Fruit fly (Drosophila melanogaster) whole organism, embryonic: ENCODE data around the gene Zasp66.

Experiments
- B-H2 ChIP-seq: fragments of 200-800 bp; sonication (Bioruptor generic); optimal IDR thresholded peaks from 2 replicates; lab custom pipeline; 2018; ENCODE audit warnings: missing biosample characterization, mild to moderate bottlenecking, missing genetic modification characterization
- BEAF-32 ChIP-seq: fragments of 200-800 bp; sonication (Bioruptor generic); optimal IDR thresholded peaks from 3 replicates; lab custom pipeline; 2017; ENCODE audit warnings: missing biosample characterization, missing genetic modification characterization, mild to moderate bottlenecking, moderate library complexity, missing genetic modification reagents
- C15 ChIP-seq: fragments of 200-800 bp; sonication (Bioruptor generic); IDR thresholded peaks from 3 replicates; pipeline ENCODE4 v1.3.6; 2022; ENCODE audit warnings: missing biosample characterization, missing genetic modification characterization
- CG10462 ChIP-seq: fragments of 200-800 bp; sonication (Bioruptor generic); optimal IDR thresholded peaks from 2 replicates; lab custom pipeline; 2016; ENCODE audit warnings: missing biosample characterization, missing genetic modification characterization
- CG11560 ChIP-seq: fragments of 200-800 bp; sonication (Bioruptor generic); IDR thresholded peaks from 3 replicates; pipeline ENCODE4 v1.3.6; 2022; ENCODE audit warnings: missing biosample characterization, missing genetic modification characterization
- CG13287 ChIP-seq: fragments of 200-800 bp; sonication (Bioruptor generic); IDR thresholded peaks from 2 replicates; pipeline ENCODE4 v1.3.6; 2022; ENCODE audit warnings: missing biosample characterization, missing genetic modification characterization; ENCODE audit not compliant: partially characterized antibody
- CG14050 ChIP-seq: fragments of 200-800 bp; sonication (Bioruptor generic); IDR thresholded peaks from 3 replicates; pipeline ENCODE4 v1.3.6; 2022; ENCODE audit warnings: missing biosample characterization, missing genetic modification characterization
- CG15011 ChIP-seq: fragments of 200-800 bp; sonication (Bioruptor generic); optimal IDR thresholded peaks from 3 replicates; lab custom pipeline; 2018; ENCODE audit warnings: missing biosample characterization, mild to moderate bottlenecking, missing genetic modification characterization
- CG15696 ChIP-seq: fragments of 200-800 bp; sonication (Bioruptor generic); optimal IDR thresholded peaks from 2 replicates; lab custom pipeline; 2019; ENCODE audit warnings: missing biosample characterization, mild to moderate bottlenecking, missing genetic modification characterization, moderate library complexity
- CG17361 ChIP-seq: fragments of 200-800 bp; sonication (Bioruptor generic); IDR thresholded peaks from 3 replicates; pipeline ENCODE4 v1.3.6; 2022; ENCODE audit warnings: missing biosample characterization, missing genetic modification characterization
- CG17802 ChIP-seq: fragments of 200-800 bp; sonication (Bioruptor generic); optimal IDR thresholded peaks from 2 replicates; lab custom pipeline; 2018; ENCODE audit warnings: missing biosample characterization, mild to moderate bottlenecking, missing genetic modification characterization, moderate library complexity
- CG3281 ChIP-seq: fragments of 200-800 bp; sonication (Bioruptor generic); optimal IDR thresholded peaks from 3 replicates; lab custom pipeline; 2017; ENCODE audit warnings: missing biosample characterization, mild to moderate bottlenecking, missing genetic modification characterization
- CG34224 ChIP-seq: fragments of 200-800 bp; sonication (Bioruptor generic); IDR thresholded peaks from 3 replicates; pipeline ENCODE4 v1.3.6; 2022; ENCODE audit warnings: missing biosample characterization, missing genetic modification characterization; ENCODE audit not compliant: partially characterized antibody
- CG3838 ChIP-seq: fragments of 200-800 bp; sonication (Bioruptor generic); optimal IDR thresholded peaks from 3 replicates; lab custom pipeline; 2016; ENCODE audit warnings: missing biosample characterization, missing genetic modification characterization
- CG5953 ChIP-seq: fragments of 200-800 bp; sonication (Bioruptor generic); IDR thresholded peaks from 2 replicates; pipeline ENCODE4 v1.3.6; 2022; ENCODE audit warnings: missing biosample characterization, missing genetic modification characterization
- CG9876 ChIP-seq: fragments of 200-800 bp; sonication (Bioruptor generic); optimal IDR thresholded peaks from 2 replicates; lab custom pipeline; 2016; ENCODE audit warnings: missing biosample characterization, missing genetic modification characterization
- CHES-1-like ChIP-seq: fragments of 200-800 bp; sonication (Bioruptor generic); optimal IDR thresholded peaks from 2 replicates; lab custom pipeline; 2016; ENCODE audit warnings: missing biosample characterization, missing genetic modification characterization
- CoRest ChIP-seq: fragments of 200-800 bp; sonication (Bioruptor generic); optimal IDR thresholded peaks from 3 replicates; lab custom pipeline; 2018; ENCODE audit warnings: missing biosample characterization, mild to moderate bottlenecking, missing genetic modification characterization, moderate library complexity
- Hr39 ChIP-seq: fragments of >200 bp; optimal IDR thresholded peaks from 2 replicates; lab custom pipeline; 2017
- Lhr ChIP-seq: fragments of 200-800 bp; sonication (Bioruptor generic); optimal IDR thresholded peaks from 3 replicates; lab custom pipeline; 2017; ENCODE audit warnings: mild to moderate bottlenecking, missing biosample characterization, missing genetic modification reagents, missing genetic modification characterization
- Med ChIP-seq: fragments of 200-800 bp; sonication (Bioruptor generic); peaks from one replicate; lab custom pipeline; 2016; ENCODE audit warnings: missing biosample characterization, missing genetic modification characterization, mild to moderate bottlenecking, inconsistent platforms, moderate library complexity
- Oli ChIP-seq: fragments of 200-800 bp; sonication (Bioruptor generic); optimal IDR thresholded peaks from 2 replicates; lab custom pipeline; 2018; ENCODE audit warnings: missing biosample characterization, mild to moderate bottlenecking, missing genetic modification characterization, moderate library complexity
- Pdp1 ChIP-seq, 2 experiments: fragments of 200-800 bp; sonication (Bioruptor generic); optimal IDR thresholded peaks; 3 replicates each; lab custom pipeline; 2016; ENCODE audit warnings: missing biosample characterization in 2 of 2, missing genetic modification characterization in 2 of 2, mild to moderate bottlenecking in 1 of 2, moderate library complexity in 1 of 2
- Sox102F ChIP-seq: fragments of 200-800 bp; sonication (Bioruptor generic); optimal IDR thresholded peaks from 2 replicates; lab custom pipeline; 2018; ENCODE audit warnings: missing biosample characterization, mild to moderate bottlenecking, missing genetic modification characterization, moderate library complexity
- Sry-δ ChIP-seq: fragments of 200-800 bp; sonication (Bioruptor generic); optimal IDR thresholded peaks from 2 replicates; lab custom pipeline; 2016; ENCODE audit warnings: missing biosample characterization, missing genetic modification characterization
- Stat92E ChIP-seq, 3 experiments: fragments of >200 bp in 2 of 3; fragments of 200-800 bp in 1 of 3; sonication (Bioruptor generic) in 1 of 3; optimal IDR thresholded peaks; 2 replicates each; lab custom pipeline; 2017 to 2019; ENCODE audit warnings: missing biosample characterization in 3 of 3, missing genetic modification characterization in 3 of 3, mild to moderate bottlenecking in 1 of 3, moderate library complexity in 1 of 3
- Trl ChIP-seq, 3 experiments: fragments of >200 bp in 2 of 3; fragments of 200-800 bp in 1 of 3; sonication (Bioruptor generic) in 1 of 3; optimal IDR thresholded peaks; 2 replicates in 1 of 3; 3 replicates in 2 of 3; lab custom pipeline; 2016 to 2017; ENCODE audit warnings: missing biosample characterization in 1 of 3, missing genetic modification characterization in 1 of 3
- ase ChIP-seq: fragments of 200-800 bp; sonication (Bioruptor generic); IDR thresholded peaks from 3 replicates; pipeline ENCODE4 v1.3.6; 2022; ENCODE audit warnings: missing biosample characterization, missing genetic modification characterization
- corto ChIP-seq: fragments of 200-800 bp; sonication (Bioruptor generic); optimal IDR thresholded peaks from 2 replicates; lab custom pipeline; 2016; ENCODE audit warnings: missing biosample characterization, mild to moderate bottlenecking, missing genetic modification characterization, moderate library complexity
- gcm ChIP-seq: fragments of 200-800 bp; sonication (Bioruptor generic); optimal IDR thresholded peaks from 2 replicates; lab custom pipeline; 2019; ENCODE audit warnings: missing biosample characterization, mild to moderate bottlenecking, missing genetic modification characterization, moderate library complexity
- hkb ChIP-seq, 2 experiments: fragments of 200-800 bp in 1 of 2; fragments of >200 bp in 1 of 2; sonication (Bioruptor generic) in 1 of 2; IDR thresholded peaks in 1 of 2; optimal IDR thresholded peaks in 1 of 2; 2 replicates each; pipeline versions ENCODE4 v1.3.6 to Lab custom; 2017 to 2022; ENCODE audit warnings: missing biosample characterization in 1 of 2, missing genetic modification characterization in 1 of 2
- klu ChIP-seq: fragments of 200-800 bp; sonication (Bioruptor generic); IDR thresholded peaks from 2 replicates; pipeline ENCODE4 v1.3.6; 2022; ENCODE audit warnings: missing biosample characterization, missing genetic modification characterization
- mam ChIP-seq: fragments of 200-800 bp; sonication (Bioruptor generic); optimal IDR thresholded peaks from 3 replicates; lab custom pipeline; 2016; ENCODE audit warnings: missing biosample characterization, missing genetic modification characterization
- sens ChIP-seq: fragments of 200-800 bp; sonication (Bioruptor generic); peaks from one replicate; lab custom pipeline; 2016; ENCODE audit warnings: missing biosample characterization, missing genetic modification characterization
- seq ChIP-seq: fragments of 200-800 bp; sonication (Bioruptor generic); IDR thresholded peaks from 2 replicates; pipeline ENCODE4 v1.3.6; 2022; ENCODE audit warnings: missing biosample characterization, missing genetic modification characterization
- so ChIP-seq: fragments of 200-800 bp; sonication (Bioruptor generic); IDR thresholded peaks from 3 replicates; pipeline ENCODE4 v1.3.6; 2022; ENCODE audit warnings: missing biosample characterization, missing genetic modification characterization
- sob ChIP-seq: fragments of 200-800 bp; sonication (Bioruptor generic); IDR thresholded peaks from 2 replicates; pipeline ENCODE4 v1.3.6; 2022; ENCODE audit warnings: missing biosample characterization, missing genetic modification characterization
- ssp ChIP-seq: fragments of 200-800 bp; sonication (Bioruptor generic); IDR thresholded peaks from 2 replicates; pipeline ENCODE4 v1.3.6; 2022; ENCODE audit warnings: missing biosample characterization, missing genetic modification characterization
- tio ChIP-seq: fragments of 200-800 bp; sonication (Bioruptor generic); optimal IDR thresholded peaks from 2 replicates; lab custom pipeline; 2017; ENCODE audit warnings: missing biosample characterization, missing genetic modification characterization, inconsistent platforms
- trh ChIP-seq: fragments of 200-800 bp; sonication (Bioruptor generic); optimal IDR thresholded peaks from 2 replicates; lab custom pipeline; 2016; ENCODE audit warnings: missing biosample characterization, missing genetic modification characterization

The Zasp66 gene

dm6 chr3L:8633614-8634325, 9.6 kb downstream of the Zasp66 start, which contains the start of gene Cdc6 (continued):
- TF ChIP-seq CG34224 (GFP tag; lab: Robert Waterston, UW) (no peak), so (GFP tag; lab: Robert Waterston, UW) (peak; percentile 60; the same call in 1 of the 3 replicates), CHES-1-like (GFP tag; lab: Kevin White, UChicago) (peak; percentile 4), CoRest (tag; lab: Kevin White, UChicago) (no peak), Stat92E (GFP tag; optimal IDR thresholded peaks at IDR 0.05; lab: Kevin White, UChicago) (peak in 1 of 3 experiments; percentile 46), CG11560 (tag; lab: Robert Waterston, UW) (peak; percentile 93), ssp (GFP tag; lab: Robert Waterston, UW) (no peak), corto (GFP tag; lab: Kevin White, UChicago) (no peak), CG3838 (no peak), CG17361 (no peak), sens (peak; percentile 17), BEAF-32 (peak; percentile 46), Hr39 (no peak), CG14050 (GFP tag; lab: Robert Waterston, UW) (no peak), CG10462 (GFP tag; lab: Kevin White, UChicago) (no peak), CG3281 (GFP tag; lab: Kevin White, UChicago) (no peak), B-H2 (GFP tag; lab: Kevin White, UChicago) (no peak), mam (GFP tag; lab: Kevin White, UChicago) (no peak), CG13287 (GFP tag; lab: Robert Waterston, UW) (peak; percentile 53), Pdp1 (GFP tag; optimal IDR thresholded peaks at IDR 0.05; lab: Kevin White, UChicago) (peak in 1 of 2 experiments; percentile 81), Med (GFP tag; lab: Kevin White, UChicago) (peak; percentile 78), CG15011 (GFP tag; lab: Kevin White, UChicago) (no peak), Sry-δ (GFP tag; lab: Kevin White, UChicago) (peak; percentile 47), CG15696 (tag; lab: Kevin White, UChicago) (no peak), Oli (tag; lab: Kevin White, UChicago) (no peak)

- TF ChIP-seq Trl (optimal IDR thresholded peaks at IDR 0.05; lab: Kevin White, UChicago) (peak in 1 of 2 experiments; percentile 2), Trl (GFP tag; optimal IDR thresholded peaks at IDR 0.05; lab: Kevin White, UChicago) (no peak), CG17802 (tag; lab: Kevin White, UChicago) (no peak)
Observed at dm6 chr3L:8640139-8640538, 16.0 kb downstream of the Zasp66 start, which contains the start of gene Cpr66D. Gene Cpr66D (plus strand): TSS chr3L:8640439.

dm6 chr3L:8641049-8641448, 16.9 kb downstream of the Zasp66 start:
- no peak for TF ChIP-seq gcm (GFP tag; lab: Kevin White, UChicago)
- TF ChIP-seq ase (GFP tag; lab: Robert Waterston, UW) = no peak
- TF ChIP-seq corto (GFP tag; lab: Kevin White, UChicago) = no peak
- TF ChIP-seq C15 (GFP tag; lab: Robert Waterston, UW) = no peak
- no peak for TF ChIP-seq hkb (optimal IDR thresholded peaks at IDR 0.05; lab: Kevin White, UChicago)
- no peak for TF ChIP-seq hkb (GFP tag; IDR thresholded peaks at IDR 0.05; lab: Robert Waterston, UW)
- TF ChIP-seq Sox102F (GFP tag; lab: Kevin White, UChicago) = no peak
- no peak for TF ChIP-seq seq (GFP tag; lab: Robert Waterston, UW)
- TF ChIP-seq tio (GFP tag; lab: Kevin White, UChicago) = no peak
- no peak for TF ChIP-seq CG5953 (GFP tag; lab: Robert Waterston, UW)
- no peak for TF ChIP-seq CG9876
- no peak for TF ChIP-seq sob (GFP tag; lab: Robert Waterston, UW)
- no peak for TF ChIP-seq trh
- no peak for TF ChIP-seq Lhr
- TF ChIP-seq klu = no peak
